Fruit fly (Drosophila melanogaster) whole organism, prepupa: ENCODE measurements around the gene goe.

Experiments used
- CG10669 ChIP-seq: fragments of 200-800 bp; sonication (Bioruptor generic); optimal IDR thresholded peaks from 3 replicates; lab custom pipeline; 2018; ENCODE audit warnings: missing biosample characterization, mild to moderate bottlenecking, missing genetic modification characterization, moderate library complexity
- CG11762 ChIP-seq: fragments of 200-800 bp; sonication (Bioruptor generic); optimal IDR thresholded peaks from 3 replicates; lab custom pipeline; 2016; ENCODE audit warnings: missing biosample characterization, missing genetic modification characterization; ENCODE audit not compliant: insufficient read depth
- CG11902 ChIP-seq: fragments of 200-800 bp; sonication (Bioruptor generic); optimal IDR thresholded peaks from 3 replicates; lab custom pipeline; 2016; ENCODE audit warnings: missing biosample characterization, missing genetic modification characterization
- CG1621 ChIP-seq: fragments of 200-800 bp; sonication (Bioruptor generic); optimal IDR thresholded peaks from 3 replicates; lab custom pipeline; 2018; ENCODE audit warnings: missing biosample characterization, mild to moderate bottlenecking, missing genetic modification characterization
- CG7368 ChIP-seq: fragments of 200-800 bp; sonication (Bioruptor generic); optimal IDR thresholded peaks from 3 replicates; lab custom pipeline; 2016; ENCODE audit warnings: missing biosample characterization, missing genetic modification characterization
- CG8119 ChIP-seq: fragments of 200-800 bp; sonication (Bioruptor generic); IDR thresholded peaks from 3 replicates; pipeline ENCODE4 v1.3.6; 2022; ENCODE audit warnings: missing biosample characterization, missing genetic modification characterization
- CG8319 ChIP-seq: fragments of 200-800 bp; sonication (Bioruptor generic); optimal IDR thresholded peaks from 3 replicates; lab custom pipeline; 2016; ENCODE audit warnings: missing biosample characterization, missing genetic modification characterization
- Eip93F ChIP-seq: fragments of 200-800 bp; sonication (Bioruptor generic); optimal IDR thresholded peaks from 2 replicates; lab custom pipeline; 2016; ENCODE audit warnings: missing biosample characterization, mild to moderate bottlenecking, missing genetic modification characterization
- Gug ChIP-seq: fragments of 200-800 bp; sonication (Bioruptor generic); IDR thresholded peaks from 2 replicates; pipeline ENCODE4 v1.3.6; 2022; ENCODE audit warnings: missing biosample characterization, missing genetic modification characterization
- OdsH ChIP-seq: fragments of 200-800 bp; sonication (Bioruptor generic); optimal IDR thresholded peaks from 3 replicates; lab custom pipeline; 2016; ENCODE audit warnings: missing biosample characterization, missing genetic modification characterization
- Sox14 ChIP-seq: fragments of 200-800 bp; sonication (Bioruptor generic); optimal IDR thresholded peaks from 3 replicates; lab custom pipeline; 2016; ENCODE audit warnings: missing biosample characterization, missing genetic modification characterization
- ss ChIP-seq, 2 experiments: fragments of 200-800 bp; sonication (Bioruptor generic); optimal IDR thresholded peaks; 2 replicates in 1 of 2; 3 replicates in 1 of 2; lab custom pipeline; 2017 to 2018; ENCODE audit warnings: mild to moderate bottlenecking in 2 of 2, missing biosample characterization in 2 of 2, missing genetic modification characterization in 2 of 2, moderate library complexity in 1 of 2

DNA sequence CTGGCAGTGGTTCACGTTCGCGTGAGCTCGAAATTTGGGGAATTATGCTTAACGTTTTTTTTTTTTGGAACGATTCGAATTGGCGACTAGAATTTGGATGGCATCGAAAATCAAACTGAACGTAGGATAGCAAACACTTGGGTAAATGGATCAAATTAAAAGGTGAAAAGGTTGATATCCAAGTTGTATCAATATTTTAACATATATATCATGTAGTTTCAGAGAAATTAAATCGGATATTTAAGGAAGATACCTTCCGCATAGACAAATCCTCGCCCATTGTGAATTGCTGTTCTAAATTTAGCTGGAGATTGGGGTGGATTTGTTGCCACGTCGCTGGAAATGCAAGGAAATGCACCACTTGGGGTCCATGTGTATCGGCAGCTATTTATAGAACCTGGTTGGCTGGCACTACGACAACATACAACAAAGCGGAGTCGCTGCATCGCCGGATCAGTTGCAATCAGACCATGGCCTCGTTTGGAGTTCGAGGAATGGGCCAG is 72.8 kb downstream of the goe start, which contains the start of the genes CG13010 and sing:
- TF ChIP-seq CG8319 (no peak), CG8119 (GFP tag; lab: Robert Waterston, UW) (no peak), Sox14 (no peak), ss (GFP tag; optimal IDR thresholded peaks at IDR 0.05; lab: Kevin White, UChicago) (no peak), CG11902 (GFP tag; lab: Kevin White, UChicago) (no peak), Gug (no peak), CG11762 (GFP tag; lab: Kevin White, UChicago) (no peak), CG1621 (tag; lab: Kevin White, UChicago) (no peak), Eip93F (GFP tag; lab: Kevin White, UChicago) (no peak), CG7368 (no peak), OdsH (no peak), CG10669 (no peak)
